Fruit fly (Drosophila melanogaster): ENCODE measurements around the gene CG32694.

Gene CG32694

DNA sequence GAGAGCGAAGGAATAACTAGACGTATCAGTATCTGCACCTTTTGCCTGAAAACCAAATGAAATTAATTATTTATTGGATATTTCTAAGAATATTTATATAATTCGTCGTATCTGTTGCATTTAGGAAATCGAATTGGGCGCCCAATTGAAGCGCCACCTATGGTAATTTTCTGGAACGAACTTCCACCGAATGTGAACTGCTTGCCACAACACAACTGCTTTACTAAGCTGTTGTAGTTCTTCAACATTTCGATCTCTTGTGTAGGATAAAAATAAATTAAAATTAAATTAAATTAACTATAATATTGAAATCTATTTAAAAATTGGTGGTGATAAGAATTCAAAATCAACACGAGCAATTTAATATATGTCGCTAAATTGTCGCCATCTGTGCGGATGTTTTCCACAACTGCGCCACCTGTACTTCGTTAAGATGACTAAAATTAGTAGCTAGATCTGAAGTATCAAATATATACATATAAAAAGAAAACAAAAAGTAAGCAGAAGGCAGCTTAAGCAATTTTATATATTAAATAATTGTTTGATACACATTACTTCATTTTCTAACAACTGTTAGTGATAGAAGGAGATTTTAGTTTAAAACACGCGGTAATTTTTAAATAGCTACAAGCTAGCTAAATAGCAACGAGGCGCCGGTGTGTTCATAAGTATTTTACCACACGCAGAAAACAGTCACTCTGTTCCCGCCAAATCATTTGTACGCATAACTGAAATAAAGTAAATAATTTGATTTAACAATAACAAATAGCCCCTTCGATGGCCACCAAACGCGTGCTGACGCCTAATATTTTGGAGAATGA lies 20.5 kb downstream of the CG32694 start, which contains the start of gene Dna2:
Gene Dna2 (plus strand): TSS at position 688 of the 821 bp plus-strand sequence.
- no peak for TF ChIP-seq Hand (GFP tag; optimal IDR thresholded peaks at IDR 0.05)
- TF ChIP-seq CG11247 (GFP tag; IDR thresholded peaks at IDR 0.05), result 0 out of 2 replicates have a peak, but pooled peaks have one; percentile 5
- peak; percentile 25 for TF ChIP-seq grau (tag; optimal IDR thresholded peaks at IDR 0.05)
- no peak for TF ChIP-seq Poxn (GFP tag; IDR thresholded peaks at IDR 0.05)
- TF ChIP-seq CG2120 (GFP tag; optimal IDR thresholded peaks at IDR 0.05), result no peak
- TF ChIP-seq Nf-YA (GFP tag; IDR thresholded peaks at IDR 0.05), result no peak
- no peak for TF ChIP-seq CG10147 (GFP tag; optimal IDR thresholded peaks at IDR 0.05)
- no peak for TF ChIP-seq PHDP (tag; optimal IDR thresholded peaks at IDR 0.05)
- TF ChIP-seq CG10321 (GFP tag; IDR thresholded peaks at IDR 0.05), result no peak
- peak; percentile 9 for TF ChIP-seq dmrt11E (tag; optimal IDR thresholded peaks at IDR 0.05)
- TF ChIP-seq CG30431 (GFP tag; optimal IDR thresholded peaks at IDR 0.05), result no peak
- no peak for TF ChIP-seq CG8388 (GFP tag; optimal IDR thresholded peaks at IDR 0.05)
- no peak for TF ChIP-seq CG15601 (tag; optimal IDR thresholded peaks at IDR 0.05)
- TF ChIP-seq CG3065 (GFP tag; optimal IDR thresholded peaks at IDR 0.05), result no peak
- no peak for TF ChIP-seq rib (GFP tag; IDR thresholded peaks at IDR 0.05)
- TF ChIP-seq Hmr (GFP tag; optimal IDR thresholded peaks at IDR 0.05), result no peak
- no peak for TF ChIP-seq Mes4 (GFP tag; optimal IDR thresholded peaks at IDR 0.05)
- no peak for TF ChIP-seq CG7372 (GFP tag; IDR thresholded peaks at IDR 0.05)
- TF ChIP-seq CG31388 (GFP tag; optimal IDR thresholded peaks at IDR 0.05), result no peak
- no peak for TF ChIP-seq Gsc (GFP tag; IDR thresholded peaks at IDR 0.05)
- peak; percentile 65 for TF ChIP-seq slbo (GFP tag; IDR thresholded peaks at IDR 0.05)
- no peak for TF ChIP-seq Nf-YB (GFP tag; optimal IDR thresholded peaks at IDR 0.05)
- no peak for TF ChIP-seq HLH3B (GFP tag; IDR thresholded peaks at IDR 0.05)
- no peak for TF ChIP-seq CG2875 (GFP tag; optimal IDR thresholded peaks at IDR 0.05)
- no peak for TF ChIP-seq CG3281 (GFP tag; optimal IDR thresholded peaks at IDR 0.05)
- no peak for TF ChIP-seq Neu2 (GFP tag; optimal IDR thresholded peaks at IDR 0.05; ENCODE audit: borderline replicate concordance)
- TF ChIP-seq shn (GFP tag; optimal IDR thresholded peaks at IDR 0.05), result no peak
- no peak for TF ChIP-seq fd102C (GFP tag; optimal IDR thresholded peaks at IDR 0.05)
- 0 out of 2 replicates have a peak, but pooled peaks have one; percentile 23 for TF ChIP-seq ssp (GFP tag; IDR thresholded peaks at IDR 0.05)
- TF ChIP-seq CkIIα-i1 (GFP tag; IDR thresholded peaks at IDR 0.05), result no peak
- TF ChIP-seq Xbp1 (GFP tag; optimal IDR thresholded peaks at IDR 0.05), result peak; percentile 46
- no peak for TF ChIP-seq CG10979 (tag; optimal IDR thresholded peaks at IDR 0.05)
- peak; percentile 58 for TF ChIP-seq Ptx1 (GFP tag; IDR thresholded peaks at IDR 0.05)
- TF ChIP-seq gcm2 (GFP tag; optimal IDR thresholded peaks at IDR 0.05), result no peak
- no peak for TF ChIP-seq crol (GFP tag; IDR thresholded peaks at IDR 0.05)
- TF ChIP-seq sd (tag; optimal IDR thresholded peaks at IDR 0.05), result no peak
- no peak for TF ChIP-seq CG12071 (GFP tag; optimal IDR thresholded peaks at IDR 0.05)
- peak; percentile 41; the same call in 1 of the 2 replicates for TF ChIP-seq Rfx (GFP tag; IDR thresholded peaks at IDR 0.05)
- no peak for TF ChIP-seq cato (GFP tag; optimal IDR thresholded peaks at IDR 0.05; ENCODE audit: borderline replicate concordance)
- peak; percentile 11 for TF ChIP-seq CG4424 (GFP tag; optimal IDR thresholded peaks at IDR 0.05)
- no peak for TF ChIP-seq maf-S (GFP tag; optimal IDR thresholded peaks at IDR 0.05)
- no peak for TF ChIP-seq CG17186 (GFP tag; optimal IDR thresholded peaks at IDR 0.05)
- TF ChIP-seq h (optimal IDR thresholded peaks at IDR 0.05), result no peak
- no peak for TF ChIP-seq eve (GFP tag; optimal IDR thresholded peaks at IDR 0.05)
- no peak for TF ChIP-seq Med (GFP tag)
- peak; percentile 28 for TF ChIP-seq CG9817 (tag; optimal IDR thresholded peaks at IDR 0.05)
- no peak for TF ChIP-seq CG12299 (tag; optimal IDR thresholded peaks at IDR 0.05)
- no peak for TF ChIP-seq CG12769 (tag; optimal IDR thresholded peaks at IDR 0.05)
- TF ChIP-seq mld (GFP tag; IDR thresholded peaks at IDR 0.05; ENCODE audit: partially characterized antibody), result no peak
- peak; percentile 46 for TF ChIP-seq CG2712 (tag; optimal IDR thresholded peaks at IDR 0.05)
